Fruit fly (Drosophila melanogaster) whole organism, adult: ENCODE measurements around the gene CG42724.

Source experiments
- CG7101 ChIP-seq: fragments of 200-800 bp; sonication (Bioruptor generic); optimal IDR thresholded peaks from 2 replicates; lab custom pipeline; 2018; ENCODE audit warnings: missing biosample characterization, mild to moderate bottlenecking, missing genetic modification characterization, moderate library complexity
- bab1 ChIP-seq: fragments of 200-800 bp; sonication (Bioruptor generic); optimal IDR thresholded peaks from 3 replicates; lab custom pipeline; 2019; ENCODE audit warnings: missing biosample characterization, mild to moderate bottlenecking, missing genetic modification characterization, moderate library complexity
- cnc ChIP-seq, 2 experiments: fragments of >200 bp; optimal IDR thresholded peaks; 2 replicates each; lab custom pipeline; 2017

- TF ChIP-seq CG7101 (tag; lab: Kevin White, UChicago) (no peak), bab1 (GFP tag; lab: Kevin White, UChicago) (no peak), cnc (optimal IDR thresholded peaks at IDR 0.05; lab: Kevin White, UChicago) (no peak)
These were observed 48.2 kb upstream of the CG42724 start for dm6 chr3R:6416242-6416641.
